Worm (Caenorhabditis elegans): ENCODE data around the gene T12A7.2.

Gene T12A7.2

ce11 chrIV:11744287-11744686, 16.6 kb downstream of the T12A7.2 start:
- TF ChIP-seq unc-55 (GFP tag; optimal IDR thresholded peaks at IDR 0.05) (peak; percentile 9), nhr-129 (tag; optimal IDR thresholded peaks at IDR 0.05) (peak; percentile 30), sma-9 (GFP tag; optimal IDR thresholded peaks at IDR 0.05) (peak; percentile 64), sma-9 (tag; optimal IDR thresholded peaks at IDR 0.05) (no peak), fos-1 (tag; optimal IDR thresholded peaks at IDR 0.05) (no peak)

ce11 chrIV:11743813-11744212, 17.1 kb downstream of the T12A7.2 start:
- TF ChIP-seq ztf-1 (GFP tag; conservative IDR thresholded peaks at IDR 0.05) (no peak), gmeb-1 (tag; optimal IDR thresholded peaks at IDR 0.05) (no peak), nhr-237 (tag; optimal IDR thresholded peaks at IDR 0.05) (no peak), F13H6.1 (tag; optimal IDR thresholded peaks at IDR 0.05) (no peak), ceh-16 (tag; optimal IDR thresholded peaks at IDR 0.05) (no peak)

- TF ChIP-seq ztf-1 (GFP tag; conservative IDR thresholded peaks at IDR 0.05): no peak
- TF ChIP-seq nhr-25 (tag; optimal IDR thresholded peaks at IDR 0.05): no peak
- TF ChIP-seq dmd-4 (tag; optimal IDR thresholded peaks at IDR 0.05): no peak
- TF ChIP-seq ceh-82 (tag; optimal IDR thresholded peaks at IDR 0.05): no peak
- TF ChIP-seq unc-62 (GFP tag; optimal IDR thresholded peaks at IDR 0.05): no peak
- TF ChIP-seq ceh-16 (tag; optimal IDR thresholded peaks at IDR 0.05): no peak
- TF ChIP-seq skn-1 (tag; optimal IDR thresholded peaks at IDR 0.05): no peak
- TF ChIP-seq sma-9 (GFP tag; optimal IDR thresholded peaks at IDR 0.05): no peak
- TF ChIP-seq sma-9 (tag; optimal IDR thresholded peaks at IDR 0.05): no peak
- TF ChIP-seq crh-2 (tag; optimal IDR thresholded peaks at IDR 0.05): no peak
- no peak for TF ChIP-seq nhr-129 (tag; optimal IDR thresholded peaks at IDR 0.05)
- no peak for TF ChIP-seq mbf-1 (tag; optimal IDR thresholded peaks at IDR 0.05)
- TF ChIP-seq lsy-2 (tag; optimal IDR thresholded peaks at IDR 0.05): no peak
- no peak for TF ChIP-seq nhr-23 (tag; optimal IDR thresholded peaks at IDR 0.05)
- TF ChIP-seq unc-55 (GFP tag; optimal IDR thresholded peaks at IDR 0.05): no peak
- no peak for TF ChIP-seq R02D3.7 (tag; optimal IDR thresholded peaks at IDR 0.05)
- TF ChIP-seq alr-1 (tag; optimal IDR thresholded peaks at IDR 0.05): no peak
- no peak for TF ChIP-seq nhr-11 (tag; optimal IDR thresholded peaks at IDR 0.05)
Measured at ce11 chrIV:11742406-11742805, 18.5 kb downstream of the T12A7.2 start, which contains the start of gene K01A6.5. K01A6.5 (plus strand) TSS chrIV:11742706.

- no peak for TF ChIP-seq R02D3.7 (tag; optimal IDR thresholded peaks at IDR 0.05)
- no peak for TF ChIP-seq elt-1 (tag; optimal IDR thresholded peaks at IDR 0.05)
- no peak for TF ChIP-seq lin-11 (tag; optimal IDR thresholded peaks at IDR 0.05)
- TF ChIP-seq ceh-82 (tag; optimal IDR thresholded peaks at IDR 0.05): no peak
- no peak for TF ChIP-seq skn-1 (tag; optimal IDR thresholded peaks at IDR 0.05)
- no peak for TF ChIP-seq C34F6.9 (tag; optimal IDR thresholded peaks at IDR 0.05)
- TF ChIP-seq alr-1 (tag; optimal IDR thresholded peaks at IDR 0.05): no peak
- TF ChIP-seq sma-3 (GFP tag; optimal IDR thresholded peaks at IDR 0.05): no peak
- TF ChIP-seq snpc-4 (tag; optimal IDR thresholded peaks at IDR 0.05): no peak
- TF ChIP-seq nhr-23 (tag; optimal IDR thresholded peaks at IDR 0.05): no peak
Measured at ce11 chrIV:11740204-11740603, 20.7 kb downstream of the T12A7.2 start, which contains the start of gene K01A6.4. K01A6.4 (minus strand) TSS chrIV:11740304.

- no peak for TF ChIP-seq nhr-10 (tag; optimal IDR thresholded peaks at IDR 0.05)
- no peak for TF ChIP-seq alr-1 (tag; optimal IDR thresholded peaks at IDR 0.05)
- TF ChIP-seq lin-39 (tag; optimal IDR thresholded peaks at IDR 0.05): no peak
- no peak for TF ChIP-seq sma-3 (GFP tag; optimal IDR thresholded peaks at IDR 0.05)
- TF ChIP-seq gmeb-1 (tag; optimal IDR thresholded peaks at IDR 0.05): no peak
- no peak for TF ChIP-seq nhr-23 (tag; optimal IDR thresholded peaks at IDR 0.05)
- TF ChIP-seq F13H6.1 (tag; optimal IDR thresholded peaks at IDR 0.05): no peak
- no peak for TF ChIP-seq unc-62 (GFP tag; optimal IDR thresholded peaks at IDR 0.05)
- no peak for TF ChIP-seq nhr-11 (tag; optimal IDR thresholded peaks at IDR 0.05)
- no peak for TF ChIP-seq nhr-77 (tag; optimal IDR thresholded peaks at IDR 0.05)
- no peak for TF ChIP-seq aly-2 (tag; optimal IDR thresholded peaks at IDR 0.05)
- no peak for TF ChIP-seq ama-1 (optimal IDR thresholded peaks at IDR 0.05)
Measured at ce11 chrIV:11738092-11738617, 22.8 kb downstream of the T12A7.2 start, which contains the start of gene K01A6.7. K01A6.7 (minus strand) TSS chrIV:11738567.

ce11 chrIV:11737269-11737668, 23.6 kb downstream of the T12A7.2 start, which contains the start of gene K01A6.8:
K01A6.8 (minus strand) TSS chrIV:11737369.
- TF ChIP-seq sem-4 (tag; optimal IDR thresholded peaks at IDR 0.05) (no peak), ZK546.5 (tag; optimal IDR thresholded peaks at IDR 0.05) (no peak), unc-39 (tag; optimal IDR thresholded peaks at IDR 0.05) (no peak), Y55F3AM.14 (GFP tag; optimal IDR thresholded peaks at IDR 0.05) (no peak), lin-13 (GFP tag; optimal IDR thresholded peaks at IDR 0.05) (no peak), nhr-129 (tag; optimal IDR thresholded peaks at IDR 0.05) (no peak), nhr-12 (tag; optimal IDR thresholded peaks at IDR 0.05) (no peak), snpc-4 (tag; optimal IDR thresholded peaks at IDR 0.05) (no peak), alr-1 (tag; optimal IDR thresholded peaks at IDR 0.05) (no peak), elt-1 (tag; optimal IDR thresholded peaks at IDR 0.05) (no peak), ztf-11 (tag; optimal IDR thresholded peaks at IDR 0.05) (no peak), sma-3 (GFP tag; optimal IDR thresholded peaks at IDR 0.05) (no peak), F13H6.1 (tag; optimal IDR thresholded peaks at IDR 0.05) (no peak), C34F6.9 (tag; optimal IDR thresholded peaks at IDR 0.05) (no peak), crh-2 (tag; optimal IDR thresholded peaks at IDR 0.05) (no peak), lsy-2 (tag; optimal IDR thresholded peaks at IDR 0.05) (no peak), ztf-4 (tag; optimal IDR thresholded peaks at IDR 0.05) (no peak), ceh-82 (tag; optimal IDR thresholded peaks at IDR 0.05) (no peak)

Measured in whole organism, L2 larva.